Fruit fly (Drosophila melanogaster) whole organism, adult: ENCODE results near the gene Obp28a.

Experiments used
- CG11617 ChIP-seq: fragments of 200-800 bp; sonication (Bioruptor generic); optimal IDR thresholded peaks from 2 replicates; lab custom pipeline; 2017; ENCODE audit warnings: mild to moderate bottlenecking, missing biosample characterization, missing genetic modification reagents, missing genetic modification characterization
- CG12768 ChIP-seq: fragments of 200-800 bp; sonication (Bioruptor generic); optimal IDR thresholded peaks from 2 replicates; lab custom pipeline; 2017; ENCODE audit warnings: missing biosample characterization, missing genetic modification characterization, mild to moderate bottlenecking, moderate library complexity, missing genetic modification reagents
- CG14711 ChIP-seq: fragments of 200-800 bp; sonication (Bioruptor generic); optimal IDR thresholded peaks from 2 replicates; lab custom pipeline; 2018; ENCODE audit warnings: missing biosample characterization, mild to moderate bottlenecking, missing genetic modification characterization, moderate library complexity
- CG1620 ChIP-seq: fragments of 200-800 bp; sonication (Bioruptor generic); optimal IDR thresholded peaks from 2 replicates; lab custom pipeline; 2016; ENCODE audit warnings: missing biosample characterization, missing genetic modification characterization
- CG33017 ChIP-seq: fragments of 200-800 bp; sonication (Bioruptor generic); optimal IDR thresholded peaks from 2 replicates; lab custom pipeline; 2018; ENCODE audit warnings: missing biosample characterization, mild to moderate bottlenecking, missing genetic modification characterization, moderate library complexity
- CG5204 ChIP-seq: fragments of 200-800 bp; sonication (Bioruptor generic); optimal IDR thresholded peaks from 2 replicates; lab custom pipeline; 2016; ENCODE audit warnings: missing biosample characterization, missing genetic modification characterization
- CG7045 ChIP-seq: fragments of 200-800 bp; sonication (Bioruptor generic); optimal IDR thresholded peaks from 2 replicates; lab custom pipeline; 2017; ENCODE audit warnings: missing biosample characterization, mild to moderate bottlenecking, missing genetic modification characterization
- CG7101 ChIP-seq: fragments of 200-800 bp; sonication (Bioruptor generic); optimal IDR thresholded peaks from 2 replicates; lab custom pipeline; 2018; ENCODE audit warnings: missing biosample characterization, mild to moderate bottlenecking, missing genetic modification characterization, moderate library complexity
- Clk ChIP-seq: fragments of 200-800 bp; sonication (Bioruptor generic); optimal IDR thresholded peaks from 2 replicates; lab custom pipeline; 2017; ENCODE audit warnings: missing biosample characterization, missing genetic modification characterization
- Crg-1 ChIP-seq: fragments of 200-800 bp; sonication (Bioruptor generic); optimal IDR thresholded peaks from 2 replicates; lab custom pipeline; 2016; ENCODE audit warnings: missing biosample characterization, missing genetic modification characterization
- Hr96 ChIP-seq: fragments of 200-800 bp; sonication (Bioruptor generic); optimal IDR thresholded peaks from 2 replicates; lab custom pipeline; 2016; ENCODE audit warnings: missing biosample characterization, missing genetic modification characterization
- Mnt ChIP-seq: fragments of 200-800 bp; sonication (Bioruptor generic); optimal IDR thresholded peaks from 2 replicates; lab custom pipeline; 2016; ENCODE audit warnings: missing biosample characterization, mild to moderate bottlenecking, missing genetic modification characterization
- bab1 ChIP-seq: fragments of 200-800 bp; sonication (Bioruptor generic); optimal IDR thresholded peaks from 3 replicates; lab custom pipeline; 2019; ENCODE audit warnings: missing biosample characterization, mild to moderate bottlenecking, missing genetic modification characterization, moderate library complexity
- cic ChIP-seq: fragments of 200-800 bp; sonication (Bioruptor generic); optimal IDR thresholded peaks from 2 replicates; lab custom pipeline; 2017; ENCODE audit warnings: missing biosample characterization, mild to moderate bottlenecking, missing genetic modification characterization, moderate library complexity
- cnc ChIP-seq, 2 experiments: fragments of >200 bp; optimal IDR thresholded peaks; 2 replicates each; lab custom pipeline; 2017
- kay ChIP-seq: fragments of 200-800 bp; sonication (Bioruptor generic); peaks from one replicate; lab custom pipeline; 2016; ENCODE audit warnings: missing biosample characterization, missing genetic modification characterization, borderline replicate concordance
- ovo ChIP-seq: fragments of 200-800 bp; sonication (Bioruptor generic); optimal IDR thresholded peaks from 2 replicates; lab custom pipeline; 2016; ENCODE audit warnings: missing biosample characterization, missing genetic modification characterization
- pad ChIP-seq: fragments of 200-800 bp; sonication (Bioruptor generic); optimal IDR thresholded peaks from 3 replicates; lab custom pipeline; 2017; ENCODE audit warnings: missing biosample characterization, missing genetic modification characterization, mild to moderate bottlenecking, moderate library complexity, missing genetic modification reagents
- tj ChIP-seq: fragments of 200-800 bp; sonication (Bioruptor generic); optimal IDR thresholded peaks from 3 replicates; lab custom pipeline; 2017; ENCODE audit warnings: missing biosample characterization, mild to moderate bottlenecking, missing genetic modification characterization, moderate library complexity
- toe ChIP-seq: fragments of 200-800 bp; sonication (Bioruptor generic); optimal IDR thresholded peaks from 2 replicates; lab custom pipeline; 2016; ENCODE audit warnings: missing biosample characterization, missing genetic modification characterization

Gene Obp28a

dm6 chr2L:7508463-7508862 lies 11.3 kb upstream of the Obp28a start:
- TF ChIP-seq Hr96 (GFP tag; lab: Kevin White, UChicago) = no peak
- no peak for TF ChIP-seq CG33017 (tag; lab: Kevin White, UChicago)
- TF ChIP-seq CG7045 (GFP tag; lab: Kevin White, UChicago) = no peak
- TF ChIP-seq CG1620 (GFP tag; lab: Kevin White, UChicago) = no peak
- TF ChIP-seq tj = no peak
- TF ChIP-seq cic (GFP tag; lab: Kevin White, UChicago) = no peak
- TF ChIP-seq CG7101 (tag; lab: Kevin White, UChicago) = no peak
- no peak for TF ChIP-seq CG12768 (GFP tag; lab: Kevin White, UChicago)
- TF ChIP-seq bab1 = no peak
- TF ChIP-seq Mnt = no peak
- TF ChIP-seq CG14711 = no peak

dm6 chr2L:7507447-7507846 lies 10.3 kb upstream of the Obp28a start:
- TF ChIP-seq CG12768 (GFP tag; lab: Kevin White, UChicago) (no peak), kay (GFP tag; lab: Kevin White, UChicago) (no peak), tj (peak; percentile 22), pad (no peak), Hr96 (GFP tag; lab: Kevin White, UChicago) (no peak)

dm6 chr2L:7505976-7506375 lies 8.8 kb upstream of the Obp28a start:
- TF ChIP-seq ovo (GFP tag; lab: Kevin White, UChicago) (no peak), CG12768 (GFP tag; lab: Kevin White, UChicago) (no peak), CG14711 (no peak), CG7045 (GFP tag; lab: Kevin White, UChicago) (no peak), kay (GFP tag; lab: Kevin White, UChicago) (no peak), pad (no peak), CG11617 (GFP tag; lab: Kevin White, UChicago) (no peak), CG7101 (tag; lab: Kevin White, UChicago) (no peak), toe (GFP tag; lab: Kevin White, UChicago) (no peak), Hr96 (GFP tag; lab: Kevin White, UChicago) (no peak), CG33017 (tag; lab: Kevin White, UChicago) (no peak), tj (no peak), CG1620 (GFP tag; lab: Kevin White, UChicago) (no peak), cnc (optimal IDR thresholded peaks at IDR 0.05; lab: Kevin White, UChicago) (no peak), cic (GFP tag; lab: Kevin White, UChicago) (no peak), bab1 (no peak), Mnt (no peak)

dm6 chr2L:7504529-7504928 lies 7.4 kb upstream of the Obp28a start:
- TF ChIP-seq Crg-1 (GFP tag; lab: Kevin White, UChicago) (no peak), Hr96 (GFP tag; lab: Kevin White, UChicago) (no peak), CG11617 (GFP tag; lab: Kevin White, UChicago) (no peak), tj (no peak), cic (GFP tag; lab: Kevin White, UChicago) (no peak), CG7101 (tag; lab: Kevin White, UChicago) (no peak), pad (no peak)

- TF ChIP-seq Hr96 (GFP tag; lab: Kevin White, UChicago) (no peak), Mnt (no peak), CG33017 (tag; lab: Kevin White, UChicago) (no peak), cic (GFP tag; lab: Kevin White, UChicago) (no peak), CG1620 (GFP tag; lab: Kevin White, UChicago) (no peak), kay (GFP tag; lab: Kevin White, UChicago) (no peak), CG14711 (no peak), pad (no peak), toe (GFP tag; lab: Kevin White, UChicago) (no peak), cnc (optimal IDR thresholded peaks at IDR 0.05; lab: Kevin White, UChicago) (no peak), Clk (GFP tag; lab: Kevin White, UChicago) (no peak), CG7045 (GFP tag; lab: Kevin White, UChicago) (no peak), CG11617 (GFP tag; lab: Kevin White, UChicago) (no peak), bab1 (no peak), Crg-1 (GFP tag; lab: Kevin White, UChicago) (no peak), ovo (GFP tag; lab: Kevin White, UChicago) (no peak), CG7101 (tag; lab: Kevin White, UChicago) (no peak)
Measured at dm6 chr2L:7503719-7504118, 6.6 kb upstream of the Obp28a start.

- TF ChIP-seq CG7045 (GFP tag; lab: Kevin White, UChicago) = no peak
- TF ChIP-seq CG12768 (GFP tag; lab: Kevin White, UChicago) = no peak
- no peak for TF ChIP-seq Mnt
- TF ChIP-seq CG1620 (GFP tag; lab: Kevin White, UChicago) = no peak
- TF ChIP-seq Clk (GFP tag; lab: Kevin White, UChicago) = no peak
- no peak for TF ChIP-seq bab1
- no peak for TF ChIP-seq pad
- TF ChIP-seq Crg-1 (GFP tag; lab: Kevin White, UChicago) = no peak
- no peak for TF ChIP-seq Hr96 (GFP tag; lab: Kevin White, UChicago)
- TF ChIP-seq tj = no peak
- no peak for TF ChIP-seq toe (GFP tag; lab: Kevin White, UChicago)
- TF ChIP-seq CG33017 (tag; lab: Kevin White, UChicago) = no peak
- no peak for TF ChIP-seq cic (GFP tag; lab: Kevin White, UChicago)
- TF ChIP-seq CG5204 (GFP tag; lab: Kevin White, UChicago) = no peak
- TF ChIP-seq CG11617 (GFP tag; lab: Kevin White, UChicago) = no peak
- TF ChIP-seq kay (GFP tag; lab: Kevin White, UChicago) = no peak
Measured at dm6 chr2L:7501743-7502142, 4.6 kb upstream of the Obp28a start.

dm6 chr2L:7498208-7498607 lies 1.0 kb upstream of the Obp28a start:
- TF ChIP-seq cnc (optimal IDR thresholded peaks at IDR 0.05; lab: Kevin White, UChicago) (no peak), CG7045 (GFP tag; lab: Kevin White, UChicago) (no peak), Clk (GFP tag; lab: Kevin White, UChicago) (no peak), CG11617 (GFP tag; lab: Kevin White, UChicago) (no peak), bab1 (no peak), CG12768 (GFP tag; lab: Kevin White, UChicago) (no peak), ovo (GFP tag; lab: Kevin White, UChicago) (no peak), CG33017 (tag; lab: Kevin White, UChicago) (no peak), Hr96 (GFP tag; lab: Kevin White, UChicago) (no peak), pad (no peak), CG7101 (tag; lab: Kevin White, UChicago) (no peak), Mnt (no peak), CG14711 (no peak), toe (GFP tag; lab: Kevin White, UChicago) (no peak), Crg-1 (GFP tag; lab: Kevin White, UChicago) (no peak), CG5204 (GFP tag; lab: Kevin White, UChicago) (no peak), cic (GFP tag; lab: Kevin White, UChicago) (no peak)
